Worm (Caenorhabditis elegans): ENCODE data around the gene rsks-1.

rsks-1 gene

ce11 chrIII:11244820-11245219, at the start of gene rsks-1:
TSS of gene rsks-1 (plus strand) at chrIII:11245120.
- TF ChIP-seq ceh-39 (tag; optimal IDR thresholded peaks at IDR 0.05) (no peak), unc-39 (tag; optimal IDR thresholded peaks at IDR 0.05) (no peak), bed-3 (GFP tag; optimal IDR thresholded peaks at IDR 0.05) (no peak)

ce11 chrIII:11195140-11195539, 49.8 kb upstream of the rsks-1 start, which contains the start of gene tra-1:
TSS of gene tra-1 (minus strand) at chrIII:11195201.
- TF ChIP-seq M03D4.4 (tag; optimal IDR thresholded peaks at IDR 0.05): no peak

DNA sequence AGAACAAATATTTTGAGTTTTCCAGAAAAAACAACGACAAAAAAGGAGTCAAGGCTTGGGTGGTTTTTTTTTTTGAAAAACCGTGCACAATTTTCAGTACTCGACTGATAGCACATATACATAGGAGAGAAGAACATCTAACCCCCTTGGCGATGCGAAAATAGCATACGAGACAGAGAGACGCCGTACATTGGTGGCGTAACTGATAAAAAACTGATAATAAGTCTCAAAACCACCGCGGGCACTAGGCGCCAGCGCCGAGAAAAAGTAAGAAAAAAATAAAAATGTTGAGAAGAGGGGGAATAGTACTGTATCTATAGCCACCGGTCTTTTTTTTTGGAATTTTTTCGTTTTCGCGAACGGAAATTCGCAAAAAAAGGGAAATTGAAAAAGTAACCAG, 49.4 kb upstream of the rsks-1 start:
- no peak for TF ChIP-seq unc-120 (tag; optimal IDR thresholded peaks at IDR 0.05; ENCODE audit: poor library complexity, severe bottlenecking)
- TF ChIP-seq unc-39 (tag; optimal IDR thresholded peaks at IDR 0.05): no peak
- no peak for TF ChIP-seq lsy-2 (tag; optimal IDR thresholded peaks at IDR 0.05)
- no peak for TF ChIP-seq flh-1 (GFP tag; optimal IDR thresholded peaks at IDR 0.05)
- no peak for TF ChIP-seq sptf-1 (tag; optimal IDR thresholded peaks at IDR 0.05)
- TF ChIP-seq mls-2 (tag; optimal IDR thresholded peaks at IDR 0.05): no peak
- no peak for TF ChIP-seq drap-1 (GFP tag; optimal IDR thresholded peaks at IDR 0.05)
- no peak for TF ChIP-seq blmp-1 (tag; optimal IDR thresholded peaks at IDR 0.05)
- TF ChIP-seq tbx-8 (GFP tag; optimal IDR thresholded peaks at IDR 0.05): no peak
- TF ChIP-seq ztf-11 (tag; optimal IDR thresholded peaks at IDR 0.05): no peak
- no peak for TF ChIP-seq M03D4.4 (tag; optimal IDR thresholded peaks at IDR 0.05)
- no peak for TF ChIP-seq lin-13 (tag; optimal IDR thresholded peaks at IDR 0.05)
- no peak for TF ChIP-seq pha-4 (tag; optimal IDR thresholded peaks at IDR 0.05)

DNA sequence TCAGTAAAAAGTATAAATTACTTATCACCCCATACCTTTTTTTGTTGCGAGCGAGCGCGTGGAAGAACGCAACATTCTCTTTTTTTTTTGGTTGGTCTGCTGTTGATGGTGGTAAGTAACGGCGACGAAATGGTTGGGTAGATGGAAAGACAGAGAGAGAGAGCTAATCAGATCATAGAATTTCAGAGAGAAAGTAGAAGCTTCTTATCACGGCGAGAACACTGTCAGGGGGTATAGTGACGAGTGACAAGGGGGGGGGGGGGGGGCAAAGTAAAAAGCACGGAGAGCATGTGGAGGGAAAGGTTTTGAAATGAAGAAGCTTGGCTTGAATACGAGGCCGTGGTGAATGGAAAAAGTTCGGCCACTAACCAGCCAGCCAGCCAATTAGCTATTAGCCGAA, 47.6 kb upstream of the rsks-1 start:
- TF ChIP-seq snpc-4 (tag; optimal IDR thresholded peaks at IDR 0.05): no peak
- TF ChIP-seq unc-62 (GFP tag; optimal IDR thresholded peaks at IDR 0.05): no peak

DNA sequence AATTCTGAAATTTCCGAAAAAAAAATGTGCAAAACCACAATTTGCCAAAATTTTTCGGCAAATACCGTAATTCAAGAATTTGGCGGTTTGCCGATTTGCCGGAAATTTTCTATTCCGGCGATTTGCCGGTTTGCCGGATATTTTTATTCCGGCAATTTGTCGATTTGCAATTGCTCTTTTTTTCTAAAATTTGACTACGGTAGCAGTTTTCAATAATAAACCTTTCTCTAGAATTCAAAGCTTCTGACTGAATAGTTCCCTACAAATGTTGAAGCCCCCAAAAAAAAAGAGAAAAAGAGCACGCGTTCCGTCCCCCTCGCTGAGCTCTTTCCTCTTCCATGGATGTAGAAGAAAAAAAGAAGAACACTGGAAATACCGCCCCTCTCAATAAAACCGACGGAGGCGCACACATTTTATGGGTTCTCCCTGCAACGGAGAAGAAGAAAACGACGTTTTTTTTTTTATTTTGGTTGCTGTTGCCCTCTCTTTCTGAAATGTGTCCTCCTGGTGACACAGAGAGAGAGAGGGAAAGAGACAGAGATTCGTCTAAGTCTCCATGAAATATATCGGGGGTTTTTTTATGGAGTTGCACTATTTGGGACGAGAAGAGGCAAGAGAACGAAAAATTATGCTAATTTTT, 43.9 kb upstream of the rsks-1 start:
- no peak for TF ChIP-seq lin-32 (GFP tag; optimal IDR thresholded peaks at IDR 0.05)

DNA sequence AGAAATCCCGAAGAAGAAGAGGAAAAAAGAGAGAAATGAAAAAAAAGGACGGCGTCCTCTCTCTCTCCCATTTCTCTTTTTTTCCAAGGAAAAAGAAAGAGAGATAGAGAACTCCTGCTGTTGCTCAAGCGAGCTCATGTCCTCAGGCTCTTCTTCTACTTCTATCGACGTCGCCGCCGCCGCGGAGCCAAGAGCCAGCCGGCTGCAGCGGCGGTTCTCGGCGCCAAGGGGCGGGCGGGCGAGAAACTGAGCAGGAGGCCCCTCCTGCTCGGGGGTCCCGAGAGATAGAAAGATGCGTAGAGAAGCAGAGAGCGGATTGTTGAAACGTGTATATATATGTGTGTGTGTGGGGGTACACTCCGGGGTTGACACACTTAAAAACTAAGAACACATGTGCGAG, 41.9 kb upstream of the rsks-1 start:
- no peak for TF ChIP-seq unc-39 (tag; optimal IDR thresholded peaks at IDR 0.05)
- no peak for TF ChIP-seq drap-1 (GFP tag; optimal IDR thresholded peaks at IDR 0.05)
- peak; percentile 46 for TF ChIP-seq sptf-1 (tag; optimal IDR thresholded peaks at IDR 0.05)
- TF ChIP-seq zip-8 (tag; optimal IDR thresholded peaks at IDR 0.05): no peak

- TF ChIP-seq mab-5 (tag; optimal IDR thresholded peaks at IDR 0.05) (no peak), cnd-1 (tag; optimal IDR thresholded peaks at IDR 0.05) (no peak), ceh-39 (tag; optimal IDR thresholded peaks at IDR 0.05) (no peak), ham-2 (GFP tag; optimal IDR thresholded peaks at IDR 0.05) (no peak), sptf-1 (tag; optimal IDR thresholded peaks at IDR 0.05) (no peak), ces-1 (GFP tag; optimal IDR thresholded peaks at IDR 0.05) (no peak)
Observed at ce11 chrIII:11206875-11207274, 38.0 kb upstream of the rsks-1 start.

ce11 chrIII:11207825-11208224, 37.1 kb upstream of the rsks-1 start:
- TF ChIP-seq ceh-39 (tag; optimal IDR thresholded peaks at IDR 0.05) (no peak), ham-2 (GFP tag; optimal IDR thresholded peaks at IDR 0.05) (peak; percentile 8)

DNA sequence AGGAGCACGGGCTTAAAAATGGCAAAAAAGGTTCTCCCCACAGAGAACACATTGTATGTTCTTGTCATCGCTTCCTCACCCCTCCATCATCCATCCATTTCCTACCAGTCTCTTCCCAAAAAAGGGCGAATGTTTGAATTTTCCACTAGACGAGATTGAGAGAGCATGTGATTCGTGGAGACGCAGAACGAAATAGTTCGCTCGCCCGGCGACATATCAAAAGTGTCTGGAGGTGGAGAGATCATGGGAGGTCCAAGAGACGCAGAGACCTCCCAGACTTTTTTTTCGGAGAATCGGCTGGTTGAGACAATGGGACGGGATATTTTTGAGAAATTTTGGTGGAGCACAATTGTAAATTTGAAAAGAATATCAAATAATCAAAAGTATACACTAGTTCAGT, 36.5 kb upstream of the rsks-1 start:
- TF ChIP-seq cnd-1 (tag; optimal IDR thresholded peaks at IDR 0.05) (no peak), ham-2 (GFP tag; optimal IDR thresholded peaks at IDR 0.05) (no peak), nhr-2 (tag; optimal IDR thresholded peaks at IDR 0.05) (no peak), sptf-1 (tag; optimal IDR thresholded peaks at IDR 0.05) (no peak), lsy-2 (tag; optimal IDR thresholded peaks at IDR 0.05) (no peak), hlh-1 (tag; optimal IDR thresholded peaks at IDR 0.05) (no peak), flh-1 (GFP tag; optimal IDR thresholded peaks at IDR 0.05) (no peak), nhr-28 (tag; optimal IDR thresholded peaks at IDR 0.05) (no peak), nhr-12 (tag; optimal IDR thresholded peaks at IDR 0.05) (no peak), blmp-1 (tag; optimal IDR thresholded peaks at IDR 0.05) (no peak), pha-4 (tag; optimal IDR thresholded peaks at IDR 0.05) (no peak), elt-3 (tag; optimal IDR thresholded peaks at IDR 0.05) (no peak)

Measured in whole organism, mixed stage, embryonic.